Fruit fly (Drosophila melanogaster): ENCODE data around the gene boss.
A peak's percentile ranks its signal among the peaks of the same experiment; 100 is the strongest.

Gene boss

dm6 chr3R:26008892-26009539, 47.2 kb downstream of the boss start (continued):
- TF ChIP-seq fd102C (GFP tag; optimal IDR thresholded peaks at IDR 0.05) (no peak), CG13775 (GFP tag; optimal IDR thresholded peaks at IDR 0.05) (peak; percentile 80), sisA (GFP tag; IDR thresholded peaks at IDR 0.05) (peak; percentile 90), grau (tag; optimal IDR thresholded peaks at IDR 0.05) (peak; percentile 90), CG33213 (GFP tag; optimal IDR thresholded peaks at IDR 0.05) (peak; percentile 80), HmgD (GFP tag; optimal IDR thresholded peaks at IDR 0.05) (no peak), CG6689 (GFP tag; IDR thresholded peaks at IDR 0.05) (peak; percentile 89), trem (tag; optimal IDR thresholded peaks at IDR 0.05) (peak; percentile 88), CG8388 (GFP tag; optimal IDR thresholded peaks at IDR 0.05) (peak; percentile 88), sens-2 (GFP tag; IDR thresholded peaks at IDR 0.05) (peak; percentile 62; the same call in 1 of the 2 replicates), BtbVII (GFP tag; optimal IDR thresholded peaks at IDR 0.05) (peak; percentile 81), CG17361 (GFP tag; IDR thresholded peaks at IDR 0.05) (peak; percentile 91), sim (GFP tag; IDR thresholded peaks at IDR 0.05) (peak; percentile 65; the same call in 1 of the 2 replicates), mld (GFP tag; IDR thresholded peaks at IDR 0.05; ENCODE audit: partially characterized antibody) (no peak), CG17612 (GFP tag; IDR thresholded peaks at IDR 0.05) (no peak), CG10274 (GFP tag; optimal IDR thresholded peaks at IDR 0.05) (peak; percentile 66), zfh2 (GFP tag; optimal IDR thresholded peaks at IDR 0.05) (peak; percentile 69), CG17912 (GFP tag; optimal IDR thresholded peaks at IDR 0.05) (no peak), Nf-YB (GFP tag; optimal IDR thresholded peaks at IDR 0.05) (peak; percentile 69), pzg (GFP tag; optimal IDR thresholded peaks at IDR 0.05) (no peak), knrl (GFP tag; IDR thresholded peaks at IDR 0.05; ENCODE audit: partially characterized antibody) (no peak), Fer3 (tag; optimal IDR thresholded peaks at IDR 0.05) (peak; percentile 85), trh (GFP tag; optimal IDR thresholded peaks at IDR 0.05) (peak; percentile 43), Camta (GFP tag; optimal IDR thresholded peaks at IDR 0.05) (peak; percentile 90), pros (GFP tag; optimal IDR thresholded peaks at IDR 0.05) (no peak), CG6175 (GFP tag; IDR thresholded peaks at IDR 0.05) (peak; percentile 63; the same call in 1 of the 3 replicates), emc (GFP tag; optimal IDR thresholded peaks at IDR 0.05) (peak; percentile 31), CG13296 (GFP tag; optimal IDR thresholded peaks at IDR 0.05) (peak; percentile 76), CG15514 (GFP tag; optimal IDR thresholded peaks at IDR 0.05) (peak; percentile 46), org-1 (GFP tag; optimal IDR thresholded peaks at IDR 0.05) (peak; percentile 77), CG17829 (tag; optimal IDR thresholded peaks at IDR 0.05) (peak; percentile 93), CG11247 (GFP tag; IDR thresholded peaks at IDR 0.05) (peak; percentile 80), CG11085 (GFP tag; IDR thresholded peaks at IDR 0.05) (peak; percentile 53; the same call in 1 of the 2 replicates), CG4854 (GFP tag; optimal IDR thresholded peaks at IDR 0.05) (peak; percentile 74), Spps (tag; optimal IDR thresholded peaks at IDR 0.05) (peak; percentile 86), CG2875 (GFP tag; optimal IDR thresholded peaks at IDR 0.05) (peak; percentile 80), CG7556 (GFP tag; optimal IDR thresholded peaks at IDR 0.05) (peak; percentile 90), tx (GFP tag; optimal IDR thresholded peaks at IDR 0.05) (peak; percentile 87), ssp (GFP tag; IDR thresholded peaks at IDR 0.05) (peak; percentile 75), bowl (GFP tag; IDR thresholded peaks at IDR 0.05) (peak; percentile 57; the same call in 1 of the 2 replicates), CG9932 (GFP tag; IDR thresholded peaks at IDR 0.05) (peak; percentile 80), zfh1 (GFP tag; IDR thresholded peaks at IDR 0.05) (peak; percentile 84), CG10209 (GFP tag; optimal IDR thresholded peaks at IDR 0.05) (peak; percentile 84), CG12744 (GFP tag; optimal IDR thresholded peaks at IDR 0.05) (peak; percentile 79), Ravus (GFP tag; IDR thresholded peaks at IDR 0.05) (peak; percentile 36), bsh (GFP tag; optimal IDR thresholded peaks at IDR 0.05) (peak; percentile 93 to 95), gt (GFP tag; IDR thresholded peaks at IDR 0.05) (peak; percentile 64), gcm (GFP tag; optimal IDR thresholded peaks at IDR 0.05) (peak; percentile 83), CG13624 (GFP tag; optimal IDR thresholded peaks at IDR 0.05) (peak; percentile 81), CG15073 (GFP tag; optimal IDR thresholded peaks at IDR 0.05) (peak; percentile 63)
